Worm (Caenorhabditis elegans): ENCODE data around the gene srg-11.

srg-11 gene

ce11 chrIII:4656415-4656814 lies 23.4 kb upstream of the srg-11 start (continued):
- no peak for TF ChIP-seq C16A3.4 (tag; optimal IDR thresholded peaks at IDR 0.05)
- TF ChIP-seq aly-2 (tag; optimal IDR thresholded peaks at IDR 0.05), result no peak
- TF ChIP-seq elt-3 (tag; optimal IDR thresholded peaks at IDR 0.05), result no peak
- no peak for TF ChIP-seq ztf-4 (tag; optimal IDR thresholded peaks at IDR 0.05)
- TF ChIP-seq mep-1 (tag; optimal IDR thresholded peaks at IDR 0.05), result peak; percentile 41
- TF ChIP-seq nhr-19 (GFP tag; conservative IDR thresholded peaks at IDR 0.05), result 0 out of 2 replicates have a peak, but pooled peaks have one; percentile 3
- TF ChIP-seq swsn-7 (tag; optimal IDR thresholded peaks at IDR 0.05), result peak; percentile 53
- TF ChIP-seq ztf-11 (tag; optimal IDR thresholded peaks at IDR 0.05), result no peak
- no peak for TF ChIP-seq egl-13 (tag; optimal IDR thresholded peaks at IDR 0.05)
- TF ChIP-seq nhr-12 (tag; optimal IDR thresholded peaks at IDR 0.05), result no peak
- no peak for TF ChIP-seq C04F5.9 (tag; optimal IDR thresholded peaks at IDR 0.05)
- peak; percentile 13 for TF ChIP-seq rnt-1 (tag; optimal IDR thresholded peaks at IDR 0.05)
- TF ChIP-seq fos-1 (tag; optimal IDR thresholded peaks at IDR 0.05), result no peak
- peak; percentile 36 for TF ChIP-seq isw-1 (GFP tag; IDR thresholded peaks at IDR 0.05)
- TF ChIP-seq ceh-90 (tag; optimal IDR thresholded peaks at IDR 0.05), result no peak
- no peak for TF ChIP-seq nhr-85 (tag)
- peak; percentile 38 for TF ChIP-seq fkh-10 (GFP tag; optimal IDR thresholded peaks at IDR 0.05)
- no peak for TF ChIP-seq efl-3 (GFP tag; optimal IDR thresholded peaks at IDR 0.05)
- TF ChIP-seq nhr-20 (tag; optimal IDR thresholded peaks at IDR 0.05), result no peak
- peak; percentile 64 for TF ChIP-seq unc-86 (tag; optimal IDR thresholded peaks at IDR 0.05)
- TF ChIP-seq tbx-2 (tag; optimal IDR thresholded peaks at IDR 0.05), result peak; percentile 62
- TF ChIP-seq unc-130 (tag; optimal IDR thresholded peaks at IDR 0.05), result no peak
- no peak for TF ChIP-seq zip-4 (GFP tag; optimal IDR thresholded peaks at IDR 0.05)
- TF ChIP-seq nhr-47 (tag; optimal IDR thresholded peaks at IDR 0.05), result peak; percentile 67
- no peak for TF ChIP-seq mdl-1 (tag; optimal IDR thresholded peaks at IDR 0.05)
- no peak for TF ChIP-seq hpl-2 (GFP tag; optimal IDR thresholded peaks at IDR 0.05)
- TF ChIP-seq mab-9 (GFP tag; IDR thresholded peaks at IDR 0.05), result 0 out of 2 replicates have a peak, but pooled peaks have one; percentile 8
- no peak for TF ChIP-seq Y116A8C.19 (tag; optimal IDR thresholded peaks at IDR 0.05; ENCODE audit: borderline replicate concordance)
- peak; percentile 62 for TF ChIP-seq nhr-71 (tag; optimal IDR thresholded peaks at IDR 0.05)
- TF ChIP-seq lsy-2 (tag; optimal IDR thresholded peaks at IDR 0.05), result peak in 1 of 2 experiments; percentile 65
- no peak for TF ChIP-seq snpc-4 (tag; optimal IDR thresholded peaks at IDR 0.05)
- no peak for TF ChIP-seq lin-15B (tag; optimal IDR thresholded peaks at IDR 0.05)
- TF ChIP-seq nhr-77 (tag; optimal IDR thresholded peaks at IDR 0.05), result no peak
- TF ChIP-seq lir-3 (tag; optimal IDR thresholded peaks at IDR 0.05; ENCODE audit: poor library complexity), result no peak
- TF ChIP-seq nhr-237 (tag; optimal IDR thresholded peaks at IDR 0.05), result no peak
- TF ChIP-seq mef-2 (tag; optimal IDR thresholded peaks at IDR 0.05), result no peak
- TF ChIP-seq F16B12.6 (tag; optimal IDR thresholded peaks at IDR 0.05), result no peak
- TF ChIP-seq hlh-4 (tag; optimal IDR thresholded peaks at IDR 0.05), result no peak
- peak; percentile 36 for TF ChIP-seq skn-1 (tag; optimal IDR thresholded peaks at IDR 0.05)
- no peak for TF ChIP-seq nhr-84 (tag; optimal IDR thresholded peaks at IDR 0.05)
- TF ChIP-seq fkh-4 (tag; optimal IDR thresholded peaks at IDR 0.05; ENCODE audit: borderline replicate concordance), result no peak
- no peak for TF ChIP-seq ama-1 (optimal IDR thresholded peaks at IDR 0.05)
- TF ChIP-seq alr-1 (tag; optimal IDR thresholded peaks at IDR 0.05; ENCODE audit: borderline replicate concordance), result no peak
- no peak for TF ChIP-seq nhr-28 (tag; optimal IDR thresholded peaks at IDR 0.05)
- TF ChIP-seq elt-2 (tag; optimal IDR thresholded peaks at IDR 0.05), result no peak
- peak; percentile 31 to 40 for TF ChIP-seq efl-1 (optimal IDR thresholded peaks at IDR 0.05)
- TF ChIP-seq efl-1 (GFP tag; optimal IDR thresholded peaks at IDR 0.05 in 1 of 2), result peak in 1 of 2 experiments; percentile 11
- TF ChIP-seq sox-4 (tag; optimal IDR thresholded peaks at IDR 0.05), result peak; percentile 12
- TF ChIP-seq sptf-1 (tag; optimal IDR thresholded peaks at IDR 0.05), result no peak
- peak; percentile 29 for TF ChIP-seq xbp-1 (tag; optimal IDR thresholded peaks at IDR 0.05)
- peak; percentile 35 for TF ChIP-seq irx-1 (tag; optimal IDR thresholded peaks at IDR 0.05)
- TF ChIP-seq vab-15 (tag; optimal IDR thresholded peaks at IDR 0.05), result no peak
- TF ChIP-seq ces-1 (GFP tag; optimal IDR thresholded peaks at IDR 0.05), result no peak
- peak; percentile 36 for TF ChIP-seq pax-3 (tag; optimal IDR thresholded peaks at IDR 0.05)
- TF ChIP-seq hlh-17 (GFP tag; optimal IDR thresholded peaks at IDR 0.05; ENCODE audit: borderline replicate concordance), result no peak
